Worm (Caenorhabditis elegans) whole organism, young adult: ENCODE data around the gene lpd-7.

Experiments used
- B0261.1 ChIP-seq: sonication (generic microtip); optimal IDR thresholded peaks from 2 replicates; lab custom pipeline; 2016; ENCODE audit warnings: mild to moderate bottlenecking, missing genetic modification characterization, moderate library complexity, missing compliant biosample characterization
- F52B5.7 ChIP-seq: sonication (generic microtip); optimal IDR thresholded peaks from 2 replicates; lab custom pipeline; 2016; ENCODE audit warnings: mild to moderate bottlenecking, missing genetic modification characterization, missing compliant biosample characterization
- F55B11.4 ChIP-seq: sonication (generic microtip); optimal IDR thresholded peaks from 2 replicates; lab custom pipeline; 2016; ENCODE audit warnings: missing compliant biosample characterization, missing genetic modification characterization, borderline replicate concordance; ENCODE audit not compliant: insufficient read depth
- K12H6.12 ChIP-seq: fragments of 200-800 bp; sonication (Bioruptor generic); optimal IDR thresholded peaks from 2 replicates; lab custom pipeline; 2018; ENCODE audit warnings: mild to moderate bottlenecking, missing genetic modification characterization, missing compliant biosample characterization
- Y53F4B.3 ChIP-seq: fragments of 200-800 bp; sonication (Bioruptor generic); IDR thresholded peaks from 2 replicates; pipeline ENCODE4 v1.3.6; 2022; ENCODE audit warnings: missing genetic modification reagents, missing genetic modification characterization, missing compliant biosample characterization
- Y67H2A.10 ChIP-seq: fragments of 200-800 bp; sonication (Bioruptor generic); conservative IDR thresholded peaks from 2 replicates; pipeline ENCODE4 v1.3.6; 2022; ENCODE audit warnings: missing genetic modification reagents, missing genetic modification characterization, missing compliant biosample characterization
- Y95B8A.8 ChIP-seq: fragments of 200-800 bp; sonication (Bioruptor generic); IDR thresholded peaks from 2 replicates; pipeline ENCODE4 v1.3.6; 2022; ENCODE audit warnings: missing genetic modification reagents, missing genetic modification characterization, missing compliant biosample characterization
- attf-5 ChIP-seq: fragments of 200-800 bp; sonication (Bioruptor generic); optimal IDR thresholded peaks from 2 replicates; lab custom pipeline; 2018; ENCODE audit warnings: mild to moderate bottlenecking, missing genetic modification characterization, missing compliant biosample characterization
- attf-6 ChIP-seq: fragments of 200-800 bp; sonication (Bioruptor generic); IDR thresholded peaks from 2 replicates; pipeline ENCODE4 v1.3.6; 2022; ENCODE audit warnings: missing genetic modification reagents, missing genetic modification characterization, missing compliant biosample characterization
- chd-7 ChIP-seq: sonication (generic microtip); optimal IDR thresholded peaks from 2 replicates; lab custom pipeline; 2016; ENCODE audit warnings: mild to moderate bottlenecking, missing genetic modification characterization, moderate library complexity, missing compliant biosample characterization
- dpl-1 ChIP-seq: fragments of 150-350 bp; optimal IDR thresholded peaks from 2 replicates; lab custom pipeline; 2014; ENCODE audit warnings: missing biosample characterization, missing genetic modification reagents, missing genetic modification characterization
- ets-4 ChIP-seq: fragments of 200-800 bp; sonication (Bioruptor generic); optimal IDR thresholded peaks from 2 replicates; lab custom pipeline; 2018; ENCODE audit warnings: mild to moderate bottlenecking, missing genetic modification characterization, missing compliant biosample characterization
- fkh-3 ChIP-seq: sonication (generic microtip); optimal IDR thresholded peaks from 2 replicates; lab custom pipeline; 2016; ENCODE audit warnings: mild to moderate bottlenecking, missing genetic modification characterization, missing compliant biosample characterization
- hlh-26 ChIP-seq: fragments of 200-800 bp; sonication (Bioruptor generic); conservative IDR thresholded peaks from 2 replicates; pipeline ENCODE4 v1.3.6; 2022; ENCODE audit warnings: missing genetic modification reagents, missing genetic modification characterization, missing compliant biosample characterization
- lin-54 ChIP-seq: fragments of 200-800 bp; sonication (Bioruptor generic); optimal IDR thresholded peaks from 2 replicates; lab custom pipeline; 2018; ENCODE audit warnings: mild to moderate bottlenecking, missing genetic modification characterization, missing compliant biosample characterization
- lsy-27 ChIP-seq: sonication (generic microtip); optimal IDR thresholded peaks from 2 replicates; lab custom pipeline; 2017; ENCODE audit warnings: missing genetic modification characterization, mild to moderate bottlenecking, missing compliant biosample characterization, antibody characterized with exemption, missing genotype, borderline replicate concordance; ENCODE audit not compliant: insufficient read depth
- madf-8 ChIP-seq: fragments of 200-800 bp; sonication (Bioruptor generic); conservative IDR thresholded peaks from 2 replicates; pipeline ENCODE4 v1.3.6; 2022; ENCODE audit warnings: missing genetic modification reagents, missing genetic modification characterization, missing compliant biosample characterization
- mes-4 ChIP-seq: sonication (generic microtip); optimal IDR thresholded peaks from 2 replicates; lab custom pipeline; 2016; ENCODE audit warnings: missing genotype, missing genetic modification characterization, missing compliant biosample characterization
- mxl-1 ChIP-seq: sonication (generic microtip); optimal IDR thresholded peaks from 2 replicates; lab custom pipeline; 2016; ENCODE audit warnings: missing genetic modification characterization, missing compliant biosample characterization
- nfyb-1 ChIP-seq: fragments of 200-800 bp; sonication (Bioruptor generic); IDR thresholded peaks from 2 replicates; pipeline ENCODE4 v1.3.6; 2022; ENCODE audit warnings: missing genetic modification reagents, missing genetic modification characterization, missing compliant biosample characterization
- rcor-1 ChIP-seq: fragments of 200-800 bp; sonication (Bioruptor generic); IDR thresholded peaks from 2 replicates; pipeline ENCODE4 v1.3.6; 2022; ENCODE audit warnings: missing genetic modification reagents, missing genetic modification characterization, missing compliant biosample characterization
- rpc-1 ChIP-seq, 2 experiments: fragments of 150-350 bp in 1 of 2; sonication (generic microtip) in 1 of 2; optimal IDR thresholded peaks; 2 replicates each; lab custom pipeline; 2014 to 2018; ENCODE audit warnings: missing biosample characterization in 1 of 2, missing genetic modification characterization in 1 of 2, missing genetic modification reagents in 1 of 2, missing genotype in 1 of 2
- sea-2 ChIP-seq: fragments of 200-800 bp; sonication (Bioruptor generic); IDR thresholded peaks from 2 replicates; pipeline ENCODE4 v1.3.6; 2022; ENCODE audit warnings: missing genetic modification characterization, missing compliant biosample characterization
- snpc-1.1 ChIP-seq: sonication (generic microtip); optimal IDR thresholded peaks from 2 replicates; lab custom pipeline; 2017; ENCODE audit warnings: missing genetic modification characterization, mild to moderate bottlenecking, missing compliant biosample characterization, antibody characterized with exemption, moderate library complexity, missing genotype, missing genetic modification reagents; ENCODE audit not compliant: insufficient read depth
- snpc-3.4 ChIP-seq: sonication (generic microtip); optimal IDR thresholded peaks from 2 replicates; lab custom pipeline; 2017; ENCODE audit warnings: missing genetic modification characterization, mild to moderate bottlenecking, missing compliant biosample characterization, antibody characterized with exemption, moderate library complexity, missing genotype, missing genetic modification reagents
- unc-130 ChIP-seq: sonication (generic microtip); optimal IDR thresholded peaks from 2 replicates; lab custom pipeline; 2016; ENCODE audit warnings: missing genetic modification reagents, missing genetic modification characterization, missing compliant biosample characterization
- unc-62 ChIP-seq: fragments of 150-350 bp; optimal IDR thresholded peaks from 2 replicates; lab custom pipeline; 2014; ENCODE audit warnings: missing biosample characterization, missing genetic modification reagents, missing genetic modification characterization
- ztf-22 ChIP-seq: fragments of 200-800 bp; sonication (Bioruptor generic); optimal IDR thresholded peaks from 2 replicates; lab custom pipeline; 2018; ENCODE audit warnings: mild to moderate bottlenecking, missing genetic modification characterization, moderate library complexity, missing compliant biosample characterization
- ztf-25 ChIP-seq: fragments of 200-800 bp; sonication (Bioruptor generic); IDR thresholded peaks from 2 replicates; pipeline ENCODE4 v1.3.6; 2022; ENCODE audit warnings: missing genetic modification reagents, missing genetic modification characterization, missing compliant biosample characterization
- ztf-28 ChIP-seq: fragments of 200-800 bp; sonication (Bioruptor generic); IDR thresholded peaks from 2 replicates; pipeline ENCODE4 v1.3.6; 2022; ENCODE audit warnings: missing genetic modification reagents, missing genetic modification characterization, missing compliant biosample characterization

The lpd-7 gene

DNA sequence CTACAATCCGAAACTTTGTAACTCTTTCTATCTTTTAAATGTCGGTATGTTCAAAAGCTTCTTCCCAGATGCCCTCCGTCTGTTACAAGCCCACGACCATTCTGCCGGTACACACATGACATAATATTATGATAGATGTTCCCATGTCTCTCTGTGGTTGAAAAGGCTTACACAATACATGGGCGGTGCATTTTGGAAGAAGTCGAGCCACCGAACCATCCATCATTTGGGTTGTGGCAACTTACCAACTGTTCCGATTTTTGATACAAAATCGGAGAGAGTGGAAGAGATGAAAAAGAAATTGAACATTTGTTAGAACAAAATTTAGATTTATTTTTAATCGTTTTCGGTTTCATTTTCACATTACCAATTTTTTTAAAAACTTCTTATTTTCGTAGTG lies 24.2 kb upstream of the lpd-7 start:
- TF ChIP-seq fkh-3 (tag; lab: Kevin White, UChicago) (no peak), K12H6.12 (tag; lab: Kevin White, UChicago) (peak; percentile 9)

DNA sequence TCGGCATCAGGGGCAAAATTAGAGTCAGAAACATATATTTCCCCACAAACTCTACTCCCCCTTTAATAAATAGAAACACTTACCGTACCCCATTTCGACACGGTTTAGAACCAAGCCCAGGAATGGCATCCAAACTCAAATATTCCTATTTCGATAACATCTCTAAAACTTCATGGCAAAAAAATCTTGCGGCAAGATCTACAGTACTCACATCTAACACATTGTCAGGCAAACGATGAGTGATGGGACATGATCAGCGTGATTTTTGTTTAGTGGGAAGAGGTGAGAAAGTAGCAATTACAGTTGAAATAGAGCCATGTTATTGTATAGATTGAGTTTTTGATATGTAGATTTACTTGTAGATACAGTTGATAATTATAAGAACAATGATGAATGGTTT lies 22.2 kb upstream of the lpd-7 start:
- TF ChIP-seq unc-62 (peak; percentile 18), ztf-22 (no peak)

DNA sequence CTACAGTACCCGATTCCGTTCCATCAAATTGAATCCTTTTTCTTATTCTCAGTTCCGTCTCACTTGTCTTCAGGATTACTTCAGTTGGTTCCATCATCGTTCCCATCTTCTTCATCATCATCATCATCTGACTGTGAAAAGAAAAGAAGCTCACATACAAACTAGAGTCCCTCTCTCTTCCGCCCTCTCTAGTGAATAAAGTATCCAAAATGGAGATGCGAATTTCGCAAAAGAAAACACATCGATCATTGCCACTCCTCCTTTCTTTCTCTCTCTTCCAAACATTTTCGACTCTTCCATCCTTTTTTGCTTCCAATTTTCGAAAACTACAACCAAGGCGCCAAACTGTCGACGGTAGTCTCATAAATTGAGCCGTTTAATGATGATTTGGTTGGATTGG lies 20.3 kb upstream of the lpd-7 start:
- no peak for TF ChIP-seq ztf-28
- no peak for TF ChIP-seq sea-2 (GFP tag; lab: Robert Waterston, UW)
- TF ChIP-seq F52B5.7 = no peak
- no peak for TF ChIP-seq attf-6

DNA sequence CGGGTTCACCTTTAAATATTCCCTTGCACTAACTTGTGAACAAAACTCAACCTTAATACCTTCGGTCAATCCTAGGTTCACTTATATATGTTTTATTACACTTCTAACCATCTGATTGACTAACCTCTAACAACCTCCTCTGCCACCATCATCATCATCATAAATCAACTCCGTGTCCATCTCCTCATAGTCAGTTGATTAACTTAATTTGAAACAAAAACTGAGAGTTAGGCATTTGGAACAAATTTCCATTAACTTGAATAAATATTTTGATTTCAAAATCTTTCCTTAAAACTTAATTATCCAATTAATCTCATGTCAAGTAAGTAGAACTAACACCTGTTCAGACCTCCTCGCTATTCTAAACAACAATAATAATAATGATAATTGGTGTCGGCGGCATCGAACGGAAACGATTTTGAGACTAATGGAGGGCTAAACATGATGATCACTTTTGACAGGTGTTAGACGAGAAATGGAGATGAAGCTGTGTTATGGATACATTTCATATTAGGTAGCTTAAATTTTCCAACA lies 19.4 kb upstream of the lpd-7 start:
- TF ChIP-seq ets-4 (no peak), fkh-3 (tag; lab: Kevin White, UChicago) (no peak), rpc-1 (optimal IDR thresholded peaks at IDR 0.05; lab: Kevin White, UChicago) (no peak), rpc-1 (tag; optimal IDR thresholded peaks at IDR 0.05; lab: Kevin White, UChicago) (no peak), F55B11.4 (no peak), lin-54 (GFP tag; lab: Kevin White, UChicago) (no peak), mxl-1 (tag; lab: Kevin White, UChicago) (no peak), hlh-26 (GFP tag; lab: Robert Waterston, UW) (no peak), nfyb-1 (GFP tag; lab: Robert Waterston, UW) (no peak), Y53F4B.3 (GFP tag; lab: Robert Waterston, UW) (no peak), B0261.1 (tag; lab: Kevin White, UChicago) (no peak)

DNA sequence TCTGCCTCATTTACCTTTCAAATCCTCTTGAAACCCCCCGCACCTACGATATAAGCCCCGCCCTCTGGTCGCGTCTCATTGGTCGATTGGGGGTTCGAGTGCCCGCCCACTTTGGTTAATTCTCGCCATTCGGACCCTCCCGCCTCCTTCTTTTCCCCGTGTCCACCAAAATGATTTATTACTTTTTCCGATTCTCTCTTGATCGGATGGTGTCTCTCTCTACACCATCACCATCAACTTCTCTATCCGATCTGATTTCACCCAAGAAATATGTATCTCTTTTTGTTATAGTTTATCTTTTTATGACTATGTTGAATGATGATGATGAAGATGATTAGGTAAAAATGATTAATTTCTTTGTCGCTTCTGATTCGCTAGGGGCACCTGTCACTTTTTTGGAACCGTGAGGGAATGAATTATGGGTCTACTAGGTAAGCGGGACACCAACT lies 18.4 kb upstream of the lpd-7 start:
- TF ChIP-seq nfyb-1 (GFP tag; lab: Robert Waterston, UW) (peak; percentile 84), lsy-27 (no peak)

DNA sequence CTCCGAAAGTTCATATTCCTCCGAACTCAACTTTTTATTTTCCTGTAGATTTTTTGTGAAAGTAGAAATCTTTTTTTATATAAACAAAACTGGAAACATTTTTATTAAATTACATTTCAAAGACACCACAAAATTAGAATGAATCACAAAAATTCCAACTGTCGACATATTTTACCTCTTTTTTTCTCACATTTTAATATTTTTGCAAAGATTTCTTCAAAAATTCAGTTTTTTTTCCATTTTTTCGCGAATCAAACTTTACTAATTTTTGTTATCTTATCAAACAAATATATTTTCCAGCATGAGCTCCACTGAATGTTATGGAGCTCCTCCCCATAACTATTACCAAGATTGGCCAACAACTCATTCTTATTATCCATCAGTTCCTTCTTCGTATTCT lies 17.8 kb upstream of the lpd-7 start, which contains the start of gene ceh-13:
Gene ceh-13 (plus strand): TSS at position 301 of the 400 bp plus-strand sequence.
- TF ChIP-seq mes-4 = no peak

DNA sequence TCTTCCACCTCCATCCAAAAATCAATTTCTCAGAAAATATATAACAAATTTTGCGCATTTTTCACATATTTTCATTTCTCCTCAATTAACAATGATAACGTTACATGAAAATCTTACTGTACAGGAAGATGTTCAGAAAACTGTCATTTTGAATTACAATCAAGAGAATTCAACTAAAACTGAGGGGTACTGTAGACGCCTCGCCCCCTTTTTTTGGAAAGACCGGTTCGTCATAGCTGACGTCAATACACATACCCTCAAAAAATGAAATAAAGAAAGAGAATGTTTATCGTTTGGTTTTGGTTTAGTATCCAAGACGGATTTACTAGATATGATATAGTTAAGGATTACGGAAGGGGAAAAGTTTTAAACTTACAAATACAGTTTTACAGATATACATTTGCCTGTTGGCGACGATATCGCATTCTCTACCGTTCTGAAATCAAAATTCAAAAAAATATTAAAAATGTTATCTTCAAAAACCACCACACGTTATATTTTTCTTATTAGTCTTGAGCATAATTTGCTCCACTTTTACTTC lies 15.2 kb upstream of the lpd-7 start:
- TF ChIP-seq snpc-3.4 (tag; lab: Kevin White, UChicago) (no peak), dpl-1 (no peak), Y67H2A.10 (GFP tag; lab: Robert Waterston, UW) (no peak)

DNA sequence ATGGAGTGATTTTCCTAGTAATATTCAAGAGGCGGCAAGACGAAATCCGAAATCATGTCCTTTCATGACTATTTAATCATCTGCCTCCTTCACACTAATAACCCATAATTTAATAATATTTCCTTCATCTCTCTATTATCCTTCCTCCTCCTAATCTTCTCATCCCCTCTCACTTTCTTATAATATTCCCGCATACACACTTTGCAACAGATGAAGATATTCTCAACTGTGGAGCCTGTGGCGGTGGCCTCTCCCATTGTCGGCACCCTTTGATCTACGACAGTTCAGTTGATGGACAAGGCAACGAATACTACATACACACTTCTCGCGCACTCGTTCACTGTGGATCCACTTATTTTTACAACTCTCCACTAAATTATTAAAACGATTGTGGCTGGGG lies 14.5 kb upstream of the lpd-7 start:
- TF ChIP-seq rcor-1 (GFP tag; lab: Robert Waterston, UW) (no peak), unc-130 (GFP tag; lab: Kevin White, UChicago) (no peak), snpc-1.1 (tag; lab: Kevin White, UChicago) (no peak), ztf-25 (GFP tag; lab: Robert Waterston, UW) (no peak), mxl-1 (tag; lab: Kevin White, UChicago) (no peak), madf-8 (GFP tag; lab: Robert Waterston, UW) (no peak), attf-5 (GFP tag; lab: Kevin White, UChicago) (no peak), chd-7 (no peak), Y95B8A.8 (no peak)
- TF ChIP-seq, all 124 proteins: peak for 0
